Worm (Caenorhabditis elegans): ENCODE data around the gene cpg-24.
"Not testable (repeated sequence)": the region's sequence is repeated elsewhere in the genome, so short reads cannot be mapped to it uniquely, and the experiment has no call there.

The cpg-24 gene

DNA sequence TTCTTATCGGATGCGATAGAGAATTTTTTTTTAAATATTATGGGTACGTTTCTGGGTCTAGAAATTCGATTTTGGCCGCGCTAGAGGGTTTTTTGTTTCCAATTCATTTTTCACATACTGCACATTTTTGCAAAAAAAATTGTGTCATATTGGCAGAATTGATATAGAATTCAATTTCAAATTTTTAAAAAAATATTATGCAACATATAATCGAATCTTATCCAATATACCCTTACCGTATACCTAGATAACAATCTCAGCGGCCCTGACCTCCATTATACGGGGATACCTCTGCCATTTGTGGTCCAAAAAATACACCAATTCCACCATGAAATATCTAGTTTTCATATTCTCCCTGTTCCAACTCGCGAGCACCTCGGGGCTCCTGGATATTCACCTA, at the start of gene cpg-24:
cpg-24 (plus strand) TSS at position 301 of the 400 bp plus-strand sequence.
- no peak for TF ChIP-seq him-1 (tag; optimal IDR thresholded peaks at IDR 0.05)

- TF ChIP-seq dao-5 (tag; optimal IDR thresholded peaks at IDR 0.05) (no peak), W03F9.2 (tag; optimal IDR thresholded peaks at IDR 0.05) (peak; percentile 88), him-1 (tag; optimal IDR thresholded peaks at IDR 0.05) (no peak)
Measured at ce11 chrIV:1595802-1596201, 35.9 kb upstream of the cpg-24 start, which contains the start of gene npp-8. Gene npp-8 (minus strand): TSS chrIV:1595824.

- TF ChIP-seq dao-5 (tag; optimal IDR thresholded peaks at IDR 0.05), result no peak
- TF ChIP-seq W03F9.2 (tag; optimal IDR thresholded peaks at IDR 0.05), result no peak
- no peak for TF ChIP-seq him-1 (tag; optimal IDR thresholded peaks at IDR 0.05)
Measured at ce11 chrIV:1597018-1597417, 34.7 kb upstream of the cpg-24 start, which contains the start of gene ced-2. Gene ced-2 (plus strand): TSS chrIV:1597318.

DNA sequence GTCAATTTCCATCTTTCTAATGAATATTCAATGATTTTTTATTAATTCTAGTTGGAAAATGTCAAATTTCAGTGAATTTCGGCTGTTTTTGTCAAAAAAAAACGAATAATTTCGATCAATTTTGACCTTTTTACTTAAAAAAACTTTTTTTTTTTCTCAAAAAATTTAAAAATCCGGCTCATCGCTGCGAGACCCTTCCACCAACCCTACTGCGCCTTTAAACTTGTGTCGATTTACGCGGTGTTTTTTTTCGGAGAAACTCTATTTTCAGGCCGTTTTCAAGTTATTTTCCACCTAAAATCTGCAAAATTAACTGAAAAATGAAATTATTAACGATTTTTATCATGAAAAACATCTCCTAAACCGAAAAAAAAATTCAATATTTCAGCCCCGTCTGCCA, 31.0 kb upstream of the cpg-24 start:
- TF ChIP-seq dao-5 (tag; optimal IDR thresholded peaks at IDR 0.05), result no peak
- no peak for TF ChIP-seq W03F9.2 (tag; optimal IDR thresholded peaks at IDR 0.05)
- TF ChIP-seq him-1 (tag; optimal IDR thresholded peaks at IDR 0.05), result no peak

ce11 chrIV:1601357-1601756, 30.4 kb upstream of the cpg-24 start, which contains the start of gene set-23:
Gene set-23 (plus strand): TSS chrIV:1601657.
- TF ChIP-seq W03F9.2 (tag; optimal IDR thresholded peaks at IDR 0.05), result no peak
- TF ChIP-seq him-1 (tag; optimal IDR thresholded peaks at IDR 0.05), result no peak
- TF ChIP-seq dao-5 (tag; optimal IDR thresholded peaks at IDR 0.05), result no peak

DNA sequence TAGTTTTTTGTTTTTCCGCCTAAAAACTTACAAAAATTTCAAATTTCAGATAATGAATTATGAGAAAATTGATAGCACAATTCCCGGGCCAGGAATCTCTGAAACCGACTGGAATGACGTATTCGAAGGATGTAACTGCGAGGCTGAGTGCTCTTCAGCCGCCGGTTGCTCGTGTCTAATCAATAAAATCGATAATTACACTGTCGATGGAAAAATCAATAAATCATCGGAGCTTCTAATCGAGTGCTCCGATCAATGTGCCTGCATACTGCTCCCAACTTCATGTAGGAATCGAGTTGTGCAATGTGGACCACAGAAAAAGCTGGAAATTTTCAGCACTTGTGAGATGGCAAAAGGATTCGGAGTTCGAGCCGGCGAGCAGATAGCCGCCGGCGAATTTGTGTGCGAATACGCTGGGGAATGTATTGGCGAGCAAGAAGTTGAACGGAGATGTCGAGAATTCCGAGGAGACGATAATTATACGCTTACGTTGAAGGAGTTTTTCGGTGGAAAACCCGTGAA, 28.8 kb upstream of the cpg-24 start:
- no peak for TF ChIP-seq W03F9.2 (tag; optimal IDR thresholded peaks at IDR 0.05)
- TF ChIP-seq him-1 (tag; optimal IDR thresholded peaks at IDR 0.05), result no peak
- TF ChIP-seq dao-5 (tag; optimal IDR thresholded peaks at IDR 0.05), result no peak

DNA sequence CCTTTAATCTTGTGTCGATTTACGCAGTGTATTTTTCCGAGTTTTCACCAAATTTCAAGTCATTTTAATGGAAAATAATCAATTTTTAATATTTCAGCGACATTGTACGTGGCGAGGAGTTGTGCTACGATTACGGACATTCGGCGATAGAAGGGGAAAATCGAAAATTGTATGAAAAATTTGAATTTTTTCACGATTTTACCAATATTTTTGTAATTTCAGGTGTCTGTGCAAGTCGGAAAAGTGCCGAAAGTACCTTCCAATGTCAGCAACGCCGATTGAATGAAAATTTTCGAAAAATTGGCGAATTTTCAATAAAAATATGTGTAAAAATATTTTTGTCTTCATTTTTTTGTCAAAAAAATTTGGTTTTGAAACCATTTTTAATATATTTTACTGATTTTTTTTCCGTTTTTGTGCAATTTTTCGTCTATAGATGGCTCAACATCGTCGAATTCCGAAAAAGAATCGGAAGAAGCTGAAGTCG, 26.4 kb upstream of the cpg-24 start, which contains the start of gene Y41D4B.11:
Y41D4B.11 (plus strand) TSS at position 437 of the 487 bp plus-strand sequence.
- TF ChIP-seq dao-5 (tag; optimal IDR thresholded peaks at IDR 0.05) (no peak), W03F9.2 (tag; optimal IDR thresholded peaks at IDR 0.05) (no peak), him-1 (tag; optimal IDR thresholded peaks at IDR 0.05) (no peak)

- TF ChIP-seq W03F9.2, him-1, dao-5 (tag; optimal IDR thresholded peaks at IDR 0.05): not testable (repeated sequence)
Measured at ce11 chrIV:1609973-1610372, 21.8 kb upstream of the cpg-24 start, which contains the start of gene dsl-3. Gene dsl-3 (plus strand): TSS chrIV:1610273.

ce11 chrIV:1613592-1613991, 18.2 kb upstream of the cpg-24 start, which contains the start of gene nhr-122:
Gene nhr-122 (plus strand): TSS chrIV:1613892.
- TF ChIP-seq him-1 (tag; optimal IDR thresholded peaks at IDR 0.05) (no peak), dao-5 (tag; optimal IDR thresholded peaks at IDR 0.05) (no peak), W03F9.2 (tag; optimal IDR thresholded peaks at IDR 0.05) (no peak)

- TF ChIP-seq him-1 (tag; optimal IDR thresholded peaks at IDR 0.05) (no peak), W03F9.2 (tag; optimal IDR thresholded peaks at IDR 0.05) (no peak), dao-5 (tag; optimal IDR thresholded peaks at IDR 0.05) (no peak)
Measured at ce11 chrIV:1619519-1620311, 12.0 kb upstream of the cpg-24 start, which contains the start of gene nhr-92. Gene nhr-92 (plus strand): TSS chrIV:1620094.

- TF ChIP-seq him-1 (tag; optimal IDR thresholded peaks at IDR 0.05), result no peak
- TF ChIP-seq dao-5 (tag; optimal IDR thresholded peaks at IDR 0.05), result no peak
- TF ChIP-seq W03F9.2 (tag; optimal IDR thresholded peaks at IDR 0.05), result no peak
Measured at ce11 chrIV:1623712-1624111, 8.0 kb upstream of the cpg-24 start, which contains the start of gene nhr-87. Gene nhr-87 (plus strand): TSS chrIV:1624029.

DNA sequence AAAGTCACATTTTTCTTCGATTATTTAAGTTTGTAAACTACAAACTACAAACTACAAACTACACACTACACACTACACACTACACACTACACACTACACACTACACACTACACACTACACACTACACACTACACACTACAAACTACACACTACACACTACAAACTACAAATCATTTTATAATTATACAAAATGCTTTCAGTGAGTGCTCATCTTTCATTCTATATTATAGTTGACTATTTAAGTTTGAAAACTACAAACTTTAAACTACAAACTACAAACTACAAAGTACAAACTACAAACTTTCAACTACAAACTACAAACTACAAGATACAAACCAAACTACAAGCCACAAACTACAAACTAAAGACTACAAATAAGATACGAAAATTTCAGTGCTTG, 7.3 kb upstream of the cpg-24 start:
- TF ChIP-seq him-1 (tag; optimal IDR thresholded peaks at IDR 0.05) (no peak), W03F9.2 (tag; optimal IDR thresholded peaks at IDR 0.05) (no peak), dao-5 (tag; optimal IDR thresholded peaks at IDR 0.05) (no peak)

- TF ChIP-seq W03F9.2 (tag; optimal IDR thresholded peaks at IDR 0.05) (no peak), him-1 (tag; optimal IDR thresholded peaks at IDR 0.05) (no peak)
Measured at ce11 chrIV:1626342-1626855, 5.4 kb upstream of the cpg-24 start, which contains the start of gene nhr-146. Gene nhr-146 (plus strand): TSS chrIV:1626805.

DNA sequence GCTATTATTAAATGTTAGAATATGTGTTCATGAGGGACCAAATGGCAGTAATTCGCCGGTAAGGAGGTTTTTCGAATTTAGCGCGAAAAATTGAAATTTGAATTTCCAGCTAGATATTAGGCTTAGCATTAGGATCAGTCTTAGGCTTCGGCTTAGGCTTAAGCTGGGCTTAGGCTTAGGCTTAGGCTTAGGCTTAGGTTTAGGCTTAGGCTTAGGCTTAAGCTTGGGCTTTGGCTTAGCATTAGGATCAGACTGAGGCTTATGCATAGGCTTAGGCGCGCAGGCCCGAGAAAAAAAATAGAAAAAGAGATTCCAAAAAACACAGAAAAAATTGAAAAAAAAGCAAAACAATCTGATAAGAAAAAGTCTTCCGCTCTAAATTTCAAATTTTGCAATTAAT, 3.5 kb upstream of the cpg-24 start:
- TF ChIP-seq him-1 (tag; optimal IDR thresholded peaks at IDR 0.05), result no peak

Data from whole organism, L4/young adult.